Worm (Caenorhabditis elegans): ENCODE measurements around the gene C29F3.3.

The C29F3.3 gene

ce11 chrV:15376223-15376622 is 29.0 kb upstream of the C29F3.3 start, which contains the start of gene srh-52:
Gene srh-52, minus strand, starts transcription at chrV:15376323.
- no peak for TF ChIP-seq nhr-71 (tag; optimal IDR thresholded peaks at IDR 0.05)
- TF ChIP-seq zip-4 (GFP tag; optimal IDR thresholded peaks at IDR 0.05), result no peak
- no peak for TF ChIP-seq efl-3 (GFP tag; optimal IDR thresholded peaks at IDR 0.05)
- no peak for TF ChIP-seq ztf-4 (tag; optimal IDR thresholded peaks at IDR 0.05)
- no peak for TF ChIP-seq nhr-237 (tag; optimal IDR thresholded peaks at IDR 0.05)
- TF ChIP-seq fkh-8 (tag; optimal IDR thresholded peaks at IDR 0.05), result no peak
- no peak for TF ChIP-seq tbx-2 (tag; optimal IDR thresholded peaks at IDR 0.05)
- no peak for TF ChIP-seq nhr-28 (tag; optimal IDR thresholded peaks at IDR 0.05)
- no peak for TF ChIP-seq mep-1 (tag; optimal IDR thresholded peaks at IDR 0.05)
- no peak for TF ChIP-seq nhr-76 (tag; optimal IDR thresholded peaks at IDR 0.05)
- TF ChIP-seq nhr-84 (tag; optimal IDR thresholded peaks at IDR 0.05), result no peak
- TF ChIP-seq nhr-85 (tag), result no peak
- TF ChIP-seq elt-2 (tag; optimal IDR thresholded peaks at IDR 0.05), result no peak
- TF ChIP-seq lin-14 (GFP tag; optimal IDR thresholded peaks at IDR 0.05), result no peak
- no peak for TF ChIP-seq ceh-8 (GFP tag; optimal IDR thresholded peaks at IDR 0.05)
- TF ChIP-seq lin-39 (tag; optimal IDR thresholded peaks at IDR 0.05), result no peak
- no peak for TF ChIP-seq nhr-47 (tag; optimal IDR thresholded peaks at IDR 0.05)

- no peak for TF ChIP-seq lir-3 (tag; optimal IDR thresholded peaks at IDR 0.05; ENCODE audit: poor library complexity)
- no peak for TF ChIP-seq grh-1 (GFP tag; IDR thresholded peaks at IDR 0.05)
- TF ChIP-seq pag-3 (tag; optimal IDR thresholded peaks at IDR 0.05; ENCODE audit: borderline replicate concordance, insufficient read depth), result no peak
- TF ChIP-seq nhr-84 (tag; optimal IDR thresholded peaks at IDR 0.05), result no peak
- no peak for TF ChIP-seq ama-1 (optimal IDR thresholded peaks at IDR 0.05)
- TF ChIP-seq nhr-12 (tag; optimal IDR thresholded peaks at IDR 0.05), result no peak
- no peak for TF ChIP-seq ceh-82 (tag; optimal IDR thresholded peaks at IDR 0.05)
- TF ChIP-seq zag-1 (tag; optimal IDR thresholded peaks at IDR 0.05), result no peak
- no peak for TF ChIP-seq mdl-1 (tag; optimal IDR thresholded peaks at IDR 0.05)
- no peak for TF ChIP-seq nhr-237 (tag; optimal IDR thresholded peaks at IDR 0.05)
- no peak for TF ChIP-seq C16A3.4 (tag; optimal IDR thresholded peaks at IDR 0.05)
- TF ChIP-seq nhr-90 (tag; optimal IDR thresholded peaks at IDR 0.05; ENCODE audit: poor library complexity), result no peak
- TF ChIP-seq isw-1 (GFP tag; IDR thresholded peaks at IDR 0.05), result no peak
- TF ChIP-seq dsc-1 (tag; optimal IDR thresholded peaks at IDR 0.05), result no peak
- no peak for TF ChIP-seq mab-9 (GFP tag; IDR thresholded peaks at IDR 0.05)
- no peak for TF ChIP-seq hpl-2 (GFP tag; optimal IDR thresholded peaks at IDR 0.05)
- no peak for TF ChIP-seq unc-30 (tag; optimal IDR thresholded peaks at IDR 0.05)
Measured at ce11 chrV:15369707-15370106, 22.5 kb upstream of the C29F3.3 start, which contains the start of gene nhr-269. Gene nhr-269, minus strand, starts transcription at chrV:15369807.

ce11 chrV:15367770-15368169 is 20.6 kb upstream of the C29F3.3 start:
- TF ChIP-seq sptf-1 (tag; optimal IDR thresholded peaks at IDR 0.05), result no peak
- no peak for TF ChIP-seq sup-37 (GFP tag; optimal IDR thresholded peaks at IDR 0.05)
- TF ChIP-seq ces-1 (GFP tag; optimal IDR thresholded peaks at IDR 0.05), result no peak
- no peak for TF ChIP-seq ets-5 (GFP tag; IDR thresholded peaks at IDR 0.05)
- TF ChIP-seq dsc-1 (tag; optimal IDR thresholded peaks at IDR 0.05), result no peak
- no peak for TF ChIP-seq jun-1 (tag; optimal IDR thresholded peaks at IDR 0.05)
- no peak for TF ChIP-seq lin-14 (GFP tag; optimal IDR thresholded peaks at IDR 0.05)
- no peak for TF ChIP-seq mep-1 (tag; optimal IDR thresholded peaks at IDR 0.05)
- TF ChIP-seq xbp-1 (tag; optimal IDR thresholded peaks at IDR 0.05), result no peak
- TF ChIP-seq irx-1 (tag; optimal IDR thresholded peaks at IDR 0.05), result no peak
- TF ChIP-seq nhr-71 (tag; optimal IDR thresholded peaks at IDR 0.05), result no peak
- TF ChIP-seq isw-1 (GFP tag; IDR thresholded peaks at IDR 0.05), result no peak
- no peak for TF ChIP-seq Y116A8C.19 (tag; optimal IDR thresholded peaks at IDR 0.05; ENCODE audit: borderline replicate concordance)
- TF ChIP-seq lir-3 (tag; optimal IDR thresholded peaks at IDR 0.05; ENCODE audit: poor library complexity), result no peak
- TF ChIP-seq mef-2 (tag; optimal IDR thresholded peaks at IDR 0.05), result no peak
- no peak for TF ChIP-seq C16A3.4 (tag; optimal IDR thresholded peaks at IDR 0.05)
- no peak for TF ChIP-seq nhr-47 (tag; optimal IDR thresholded peaks at IDR 0.05)
